Worm (Caenorhabditis elegans) whole organism, L1 larva: ENCODE data around the gene F57F5.3.

Experiments used
- C04F5.9 ChIP-seq: sonication (generic microtip); optimal IDR thresholded peaks from 2 replicates; lab custom pipeline; 2016; ENCODE audit warnings: missing genetic modification characterization, missing compliant biosample characterization
- F16B12.6 ChIP-seq: fragments of 150-350 bp; optimal IDR thresholded peaks from 2 replicates; lab custom pipeline; 2014; ENCODE audit warnings: missing biosample characterization, missing genetic modification characterization
- Y116A8C.19 ChIP-seq: sonication (generic microtip); optimal IDR thresholded peaks from 2 replicates; lab custom pipeline; 2016; ENCODE audit warnings: missing compliant biosample characterization, missing genetic modification characterization, borderline replicate concordance
- ama-1 ChIP-seq: fragments of 150-350 bp; optimal IDR thresholded peaks from 2 replicates; lab custom pipeline; 2014
- blmp-1 ChIP-seq: fragments of 150-350 bp; optimal IDR thresholded peaks from 2 replicates; lab custom pipeline; 2014; ENCODE audit warnings: missing biosample characterization, missing genetic modification characterization
- ceh-82 ChIP-seq, 3 experiments: fragments of 150-350 bp in 1 of 3; sonication (generic microtip) in 2 of 3; optimal IDR thresholded peaks; 2 replicates each; lab custom pipeline; 2014 to 2017; ENCODE audit warnings: missing biosample characterization in 3 of 3, missing genetic modification characterization in 3 of 3
- dpl-1 ChIP-seq, 3 experiments: fragments of 150-350 bp in 2 of 3; sonication (generic microtip) in 1 of 3; optimal IDR thresholded peaks; 2 replicates each; lab custom pipeline; 2014 to 2017; ENCODE audit warnings: missing biosample characterization in 3 of 3, missing genetic modification characterization in 3 of 3, missing genetic modification reagents in 3 of 3
- dsc-1 ChIP-seq: sonication (generic microtip); optimal IDR thresholded peaks from 2 replicates; lab custom pipeline; 2016; ENCODE audit warnings: mild to moderate bottlenecking, missing genetic modification characterization, missing compliant biosample characterization
- efl-1 ChIP-seq, 4 experiments: fragments of 150-350 bp; optimal IDR thresholded peaks in 3 of 4; peaks in 1 of 4; 1 replicate in 1 of 4; 2 replicates in 3 of 4; lab custom pipeline; 2014; ENCODE audit warnings: missing biosample characterization in 2 of 4, missing genetic modification characterization in 2 of 4, missing genetic modification reagents in 2 of 4
- fkh-8 ChIP-seq: sonication (generic microtip); optimal IDR thresholded peaks from 2 replicates; lab custom pipeline; 2016; ENCODE audit warnings: mild to moderate bottlenecking, missing genetic modification characterization, missing compliant biosample characterization
- irx-1 ChIP-seq: sonication (generic microtip); optimal IDR thresholded peaks from 2 replicates; lab custom pipeline; 2016; ENCODE audit warnings: missing genetic modification characterization, missing compliant biosample characterization
- jun-1 ChIP-seq: fragments of 150-350 bp; optimal IDR thresholded peaks from 2 replicates; lab custom pipeline; 2014; ENCODE audit warnings: missing biosample characterization, missing genetic modification reagents, missing genetic modification characterization
- lin-13 ChIP-seq: fragments of 150-350 bp; optimal IDR thresholded peaks from 2 replicates; lab custom pipeline; 2014; ENCODE audit warnings: missing biosample characterization, missing genetic modification reagents, missing genetic modification characterization
- lin-14 ChIP-seq: fragments of 200-800 bp; sonication (Bioruptor generic); optimal IDR thresholded peaks from 2 replicates; lab custom pipeline; 2018; ENCODE audit warnings: mild to moderate bottlenecking, missing genetic modification characterization, moderate library complexity, missing compliant biosample characterization
- lin-15B ChIP-seq: fragments of 150-350 bp; sonication (generic microtip); optimal IDR thresholded peaks from 3 replicates; lab custom pipeline; 2014; ENCODE audit warnings: missing biosample characterization, missing genetic modification characterization
- lin-35 ChIP-seq, 2 experiments: fragments of 150-350 bp; optimal IDR thresholded peaks; 2 replicates each; lab custom pipeline; 2014; ENCODE audit warnings: missing biosample characterization in 2 of 2, missing genetic modification characterization in 2 of 2, missing genetic modification reagents in 2 of 2
- lsy-2 ChIP-seq, 2 experiments: fragments of 150-350 bp; optimal IDR thresholded peaks; 2 replicates each; lab custom pipeline; 2014; ENCODE audit warnings: missing biosample characterization in 2 of 2, missing genetic modification characterization in 2 of 2
- mdl-1 ChIP-seq, 2 experiments: fragments of 150-350 bp; optimal IDR thresholded peaks; 2 replicates each; lab custom pipeline; 2014 to 2017; ENCODE audit warnings: missing biosample characterization in 2 of 2, missing genetic modification characterization in 2 of 2, inconsistent platforms in 1 of 2
- mef-2 ChIP-seq: fragments of 150-350 bp; optimal IDR thresholded peaks from 2 replicates; lab custom pipeline; 2014; ENCODE audit warnings: missing biosample characterization, missing genetic modification characterization
- mep-1 ChIP-seq: fragments of 150-350 bp; optimal IDR thresholded peaks from 2 replicates; lab custom pipeline; 2014; ENCODE audit warnings: missing biosample characterization, missing genetic modification characterization
- nhr-11 ChIP-seq: fragments of 150-350 bp; optimal IDR thresholded peaks from 2 replicates; lab custom pipeline; 2014; ENCODE audit warnings: missing biosample characterization, missing genetic modification characterization
- nhr-20 ChIP-seq: sonication (generic microtip); optimal IDR thresholded peaks from 2 replicates; lab custom pipeline; 2016; ENCODE audit warnings: mild to moderate bottlenecking, missing genetic modification characterization, missing compliant biosample characterization
- nhr-47 ChIP-seq: sonication (generic microtip); optimal IDR thresholded peaks from 2 replicates; lab custom pipeline; 2016; ENCODE audit warnings: mild to moderate bottlenecking, missing genetic modification characterization, moderate library complexity, missing compliant biosample characterization
- nhr-71 ChIP-seq: sonication (generic microtip); optimal IDR thresholded peaks from 2 replicates; lab custom pipeline; 2016; ENCODE audit warnings: mild to moderate bottlenecking, missing genetic modification characterization, moderate library complexity, missing compliant biosample characterization
- nhr-76 ChIP-seq: sonication (generic microtip); optimal IDR thresholded peaks from 2 replicates; lab custom pipeline; 2017; ENCODE audit warnings: missing biosample characterization, missing genetic modification characterization
- nhr-77 ChIP-seq: fragments of 150-350 bp; optimal IDR thresholded peaks from 2 replicates; lab custom pipeline; 2014; ENCODE audit warnings: missing biosample characterization, missing genetic modification characterization
- nhr-85 ChIP-seq: sonication (generic microtip); peaks from one replicate; lab custom pipeline; 2016; ENCODE audit warnings: missing genetic modification characterization, inconsistent platforms, missing compliant biosample characterization
- pax-3 ChIP-seq: fragments of 200-800 bp; sonication (Bioruptor generic); optimal IDR thresholded peaks from 2 replicates; lab custom pipeline; 2018; ENCODE audit warnings: mild to moderate bottlenecking, missing genetic modification characterization, moderate library complexity, missing compliant biosample characterization
- rnt-1 ChIP-seq: sonication (generic microtip); optimal IDR thresholded peaks from 2 replicates; lab custom pipeline; 2016; ENCODE audit warnings: mild to moderate bottlenecking, missing genetic modification characterization, moderate library complexity, missing compliant biosample characterization
- skn-1 ChIP-seq: fragments of 150-350 bp; optimal IDR thresholded peaks from 2 replicates; lab custom pipeline; 2014; ENCODE audit warnings: missing biosample characterization, missing genetic modification characterization
- snu-23 ChIP-seq: sonication (generic microtip); optimal IDR thresholded peaks from 2 replicates; lab custom pipeline; 2016; ENCODE audit warnings: missing genetic modification characterization, missing compliant biosample characterization
- sptf-1 ChIP-seq: fragments of 150-350 bp; optimal IDR thresholded peaks from 2 replicates; lab custom pipeline; 2014; ENCODE audit warnings: missing biosample characterization, missing genetic modification characterization
- sup-37 ChIP-seq: fragments of 200-800 bp; sonication (Bioruptor generic); optimal IDR thresholded peaks from 2 replicates; lab custom pipeline; 2018; ENCODE audit warnings: mild to moderate bottlenecking, missing genetic modification characterization, missing compliant biosample characterization
- swsn-7 ChIP-seq: sonication (generic microtip); optimal IDR thresholded peaks from 2 replicates; lab custom pipeline; 2016; ENCODE audit warnings: missing genetic modification characterization, missing compliant biosample characterization
- tlp-1 ChIP-seq: fragments of 150-350 bp; optimal IDR thresholded peaks from 2 replicates; lab custom pipeline; 2014; ENCODE audit warnings: missing biosample characterization, missing genetic modification characterization
- xbp-1 ChIP-seq: sonication (generic microtip); optimal IDR thresholded peaks from 2 replicates; lab custom pipeline; 2016; ENCODE audit warnings: missing genetic modification characterization, missing compliant biosample characterization
- ztf-11 ChIP-seq, 2 experiments: sonication (generic microtip); optimal IDR thresholded peaks; 2 replicates each; lab custom pipeline; 2016 to 2017; ENCODE audit warnings: missing genetic modification characterization in 2 of 2, missing biosample characterization in 1 of 2, missing compliant biosample characterization in 1 of 2

Gene F57F5.3

ce11 chrV:12040823-12041606 lies 34.6 kb upstream of the F57F5.3 start, which contains the start of the genes kup-1 and F10C2.4 (continued):
- peak; percentile 26 for TF ChIP-seq C04F5.9 (tag; lab: Kevin White, UChicago)
- peak; percentile 63 for TF ChIP-seq nhr-47 (tag; lab: Kevin White, UChicago)
- TF ChIP-seq lin-15B (tag; lab: Kevin White, UChicago): peak; percentile 74
- TF ChIP-seq fkh-8: peak; percentile 42
- TF ChIP-seq skn-1: peak; percentile 58
- TF ChIP-seq efl-1 (optimal IDR thresholded peaks at IDR 0.05; lab: Kevin White, UChicago): peak; percentile 89 to 95
- TF ChIP-seq efl-1 (GFP tag; optimal IDR thresholded peaks at IDR 0.05 in 1 of 2; lab: Kevin White, UChicago): peak; percentile 94 to 99
- peak; percentile 76 for TF ChIP-seq snu-23 (GFP tag; lab: Kevin White, UChicago)
- TF ChIP-seq xbp-1 (tag; lab: Kevin White, UChicago): peak; percentile 64
- TF ChIP-seq nhr-71: peak; percentile 82
- no peak for TF ChIP-seq tlp-1 (tag; lab: Kevin White, UChicago)
- peak; percentile 28 for TF ChIP-seq dsc-1 (tag; lab: Kevin White, UChicago)
- peak; percentile 54 for TF ChIP-seq swsn-7 (tag; lab: Kevin White, UChicago)
- peak; percentile 50 for TF ChIP-seq rnt-1 (tag; lab: Kevin White, UChicago)
- peak; percentile 34 for TF ChIP-seq irx-1
- TF ChIP-seq nhr-76 (tag; lab: Kevin White, UChicago): no peak
- TF ChIP-seq lin-35 (GFP tag; optimal IDR thresholded peaks at IDR 0.05; lab: Kevin White, UChicago): peak; percentile 93 to 96
- TF ChIP-seq lsy-2 (tag; optimal IDR thresholded peaks at IDR 0.05; lab: Kevin White, UChicago): peak; percentile 63 to 84
- peak; percentile 81 for TF ChIP-seq nhr-85 (tag; lab: Kevin White, UChicago)
- TF ChIP-seq sptf-1 (tag; lab: Kevin White, UChicago): no peak
- no peak for TF ChIP-seq nhr-11 (tag; lab: Kevin White, UChicago)
- TF ChIP-seq jun-1 (tag; lab: Kevin White, UChicago): no peak
- peak; percentile 51 for TF ChIP-seq nhr-77
- TF ChIP-seq mep-1 (tag; lab: Kevin White, UChicago): peak; percentile 5
- TF ChIP-seq sup-37: no peak

- TF ChIP-seq lin-14 (GFP tag; lab: Kevin White, UChicago) (peak; percentile 29), blmp-1 (peak; percentile 28), mef-2 (tag; lab: Kevin White, UChicago) (no peak), nhr-85 (tag; lab: Kevin White, UChicago) (peak; percentile 34)
- TF ChIP-seq, all 84 proteins: peak for 3
These were observed 33.4 kb upstream of the F57F5.3 start for ce11 chrV:12039755-12040154.

- TF ChIP-seq lin-13 (no peak), ceh-82 (tag; optimal IDR thresholded peaks at IDR 0.05; lab: Kevin White, UChicago) (peak in 2 of 3 experiments; percentile 8 to 58), dpl-1 (GFP tag; optimal IDR thresholded peaks at IDR 0.05; lab: Kevin White, UChicago) (peak in 1 of 3 experiments; percentile 34), efl-1 (optimal IDR thresholded peaks at IDR 0.05; lab: Kevin White, UChicago) (no peak), efl-1 (GFP tag; optimal IDR thresholded peaks at IDR 0.05 in 1 of 2; lab: Kevin White, UChicago) (peak; percentile 18 to 58), xbp-1 (tag; lab: Kevin White, UChicago) (peak; percentile 22), nhr-20 (tag; lab: Kevin White, UChicago) (peak; percentile 27), fkh-8 (peak; percentile 12), snu-23 (GFP tag; lab: Kevin White, UChicago) (peak; percentile 29), F16B12.6 (tag; lab: Kevin White, UChicago) (no peak), lin-35 (GFP tag; optimal IDR thresholded peaks at IDR 0.05; lab: Kevin White, UChicago) (peak in 1 of 2 experiments; percentile 54), mdl-1 (tag; optimal IDR thresholded peaks at IDR 0.05; lab: Kevin White, UChicago) (no peak), Y116A8C.19 (tag; lab: Kevin White, UChicago) (no peak), ztf-11 (tag; optimal IDR thresholded peaks at IDR 0.05; lab: Kevin White, UChicago) (no peak), nhr-47 (tag; lab: Kevin White, UChicago) (peak; percentile 46), lin-14 (GFP tag; lab: Kevin White, UChicago) (peak; percentile 51), swsn-7 (tag; lab: Kevin White, UChicago) (peak; percentile 26), dsc-1 (tag; lab: Kevin White, UChicago) (peak; percentile 28), ama-1 (lab: Kevin White, UChicago) (peak; percentile 5), pax-3 (tag; lab: Kevin White, UChicago) (peak; percentile 31)
These were observed 32.4 kb upstream of the F57F5.3 start for ce11 chrV:12038783-12039182.
